Worm (Caenorhabditis elegans) whole organism, young adult: Measurements from ENCODE around the gene F29B9.1.

Experiments used
- B0261.1 ChIP-seq: sonication (generic microtip); optimal IDR thresholded peaks from 2 replicates; lab custom pipeline; 2016; ENCODE audit warnings: mild to moderate bottlenecking, missing genetic modification characterization, moderate library complexity, missing compliant biosample characterization
- C06A6.2 ChIP-seq: fragments of 200-800 bp; sonication (Bioruptor generic); conservative IDR thresholded peaks from 2 replicates; pipeline ENCODE4 v1.3.6; 2022; ENCODE audit warnings: missing genetic modification characterization, missing compliant biosample characterization
- F23B12.7 ChIP-seq: sonication (generic microtip); optimal IDR thresholded peaks from 2 replicates; lab custom pipeline; 2017; ENCODE audit warnings: missing genetic modification characterization, mild to moderate bottlenecking, missing compliant biosample characterization, antibody characterized with exemption, moderate library complexity; ENCODE audit not compliant: insufficient read depth
- F39B2.1 ChIP-seq: fragments of 200-800 bp; sonication (Bioruptor generic); IDR thresholded peaks from 2 replicates; pipeline ENCODE4 v1.3.6; 2022; ENCODE audit warnings: missing genetic modification reagents, missing genetic modification characterization, missing compliant biosample characterization
- F49E8.2 ChIP-seq: sonication (generic microtip); optimal IDR thresholded peaks from 3 replicates; lab custom pipeline; 2017; ENCODE audit warnings: missing genetic modification characterization, mild to moderate bottlenecking, missing compliant biosample characterization, antibody characterized with exemption, moderate library complexity; ENCODE audit not compliant: insufficient read depth
- F52B5.7 ChIP-seq: sonication (generic microtip); optimal IDR thresholded peaks from 2 replicates; lab custom pipeline; 2016; ENCODE audit warnings: mild to moderate bottlenecking, missing genetic modification characterization, missing compliant biosample characterization
- K12H6.12 ChIP-seq: fragments of 200-800 bp; sonication (Bioruptor generic); optimal IDR thresholded peaks from 2 replicates; lab custom pipeline; 2018; ENCODE audit warnings: mild to moderate bottlenecking, missing genetic modification characterization, missing compliant biosample characterization
- Y53G8AR.9 ChIP-seq: fragments of 200-800 bp; sonication (Bioruptor generic); conservative IDR thresholded peaks from 2 replicates; pipeline ENCODE4 v1.3.6; 2022; ENCODE audit warnings: missing genetic modification reagents, missing genetic modification characterization, missing compliant biosample characterization
- Y67H2A.10 ChIP-seq: fragments of 200-800 bp; sonication (Bioruptor generic); conservative IDR thresholded peaks from 2 replicates; pipeline ENCODE4 v1.3.6; 2022; ENCODE audit warnings: missing genetic modification reagents, missing genetic modification characterization, missing compliant biosample characterization
- Y79H2A.3 ChIP-seq: fragments of 200-800 bp; sonication (Bioruptor generic); conservative IDR thresholded peaks from 2 replicates; pipeline ENCODE4 v1.3.6; 2022; ENCODE audit warnings: missing genetic modification reagents, missing genetic modification characterization, missing compliant biosample characterization
- akir-1 ChIP-seq: fragments of 200-800 bp; sonication (Bioruptor generic); optimal IDR thresholded peaks from 2 replicates; lab custom pipeline; 2018; ENCODE audit warnings: mild to moderate bottlenecking, missing genetic modification characterization, moderate library complexity, missing compliant biosample characterization
- aptf-2 ChIP-seq: fragments of 200-800 bp; sonication (Bioruptor generic); conservative IDR thresholded peaks from 2 replicates; pipeline ENCODE4 v1.3.6; 2022; ENCODE audit warnings: missing genetic modification reagents, missing genetic modification characterization, missing compliant biosample characterization
- aptf-3 ChIP-seq: fragments of 200-800 bp; sonication (Bioruptor generic); IDR thresholded peaks from 2 replicates; pipeline ENCODE4 v1.3.6; 2022; ENCODE audit warnings: missing genetic modification characterization, missing compliant biosample characterization
- attf-6 ChIP-seq: fragments of 200-800 bp; sonication (Bioruptor generic); IDR thresholded peaks from 2 replicates; pipeline ENCODE4 v1.3.6; 2022; ENCODE audit warnings: missing genetic modification reagents, missing genetic modification characterization, missing compliant biosample characterization
- cebp-2 ChIP-seq: fragments of 200-800 bp; sonication (Bioruptor generic); IDR thresholded peaks from 2 replicates; pipeline ENCODE4 v1.3.6; 2022; ENCODE audit warnings: missing genetic modification characterization, missing compliant biosample characterization
- ceh-100 ChIP-seq: fragments of 200-800 bp; sonication (Bioruptor generic); IDR thresholded peaks from 2 replicates; pipeline ENCODE4 v1.3.6; 2022; ENCODE audit warnings: missing genetic modification reagents, missing genetic modification characterization, missing compliant biosample characterization
- ceh-58 ChIP-seq: fragments of 200-800 bp; sonication (Bioruptor generic); IDR thresholded peaks from 2 replicates; pipeline ENCODE4 v1.3.6; 2022; ENCODE audit warnings: missing genetic modification characterization, missing compliant biosample characterization
- dpl-1 ChIP-seq: fragments of 150-350 bp; optimal IDR thresholded peaks from 2 replicates; lab custom pipeline; 2014; ENCODE audit warnings: missing biosample characterization, missing genetic modification reagents, missing genetic modification characterization
- egrh-3 ChIP-seq: fragments of 200-800 bp; sonication (Bioruptor generic); IDR thresholded peaks from 2 replicates; pipeline ENCODE4 v1.3.6; 2022; ENCODE audit warnings: missing genetic modification reagents, missing genetic modification characterization, missing compliant biosample characterization
- ekl-4 ChIP-seq: fragments of 200-800 bp; sonication (Bioruptor generic); IDR thresholded peaks from 2 replicates; pipeline ENCODE4 v1.3.6; 2022; ENCODE audit warnings: missing genetic modification reagents, missing genetic modification characterization, missing compliant biosample characterization
- lin-40 ChIP-seq: sonication (generic microtip); optimal IDR thresholded peaks from 2 replicates; lab custom pipeline; 2016; ENCODE audit warnings: missing genetic modification characterization, mild to moderate bottlenecking, missing compliant biosample characterization, missing genotype, missing genetic modification reagents
- lin-54 ChIP-seq: fragments of 200-800 bp; sonication (Bioruptor generic); optimal IDR thresholded peaks from 2 replicates; lab custom pipeline; 2018; ENCODE audit warnings: mild to moderate bottlenecking, missing genetic modification characterization, missing compliant biosample characterization
- lsl-1 ChIP-seq: fragments of 200-800 bp; sonication (Bioruptor generic); optimal IDR thresholded peaks from 2 replicates; lab custom pipeline; 2018; ENCODE audit warnings: mild to moderate bottlenecking, missing genetic modification characterization, moderate library complexity, missing compliant biosample characterization
- lsy-27 ChIP-seq: sonication (generic microtip); optimal IDR thresholded peaks from 2 replicates; lab custom pipeline; 2017; ENCODE audit warnings: missing genetic modification characterization, mild to moderate bottlenecking, missing compliant biosample characterization, antibody characterized with exemption, missing genotype, borderline replicate concordance; ENCODE audit not compliant: insufficient read depth
- madf-3 ChIP-seq: fragments of 200-800 bp; sonication (Bioruptor generic); IDR thresholded peaks from 2 replicates; pipeline ENCODE4 v1.3.6; 2022; ENCODE audit warnings: missing genetic modification reagents, missing genetic modification characterization, missing compliant biosample characterization
- madf-6 ChIP-seq: fragments of 200-800 bp; sonication (Bioruptor generic); IDR thresholded peaks from 2 replicates; pipeline ENCODE4 v1.3.6; 2022; ENCODE audit warnings: missing genetic modification reagents, missing genetic modification characterization, missing compliant biosample characterization
- mxl-1 ChIP-seq: sonication (generic microtip); optimal IDR thresholded peaks from 2 replicates; lab custom pipeline; 2016; ENCODE audit warnings: missing genetic modification characterization, missing compliant biosample characterization
- nfyb-1 ChIP-seq: fragments of 200-800 bp; sonication (Bioruptor generic); IDR thresholded peaks from 2 replicates; pipeline ENCODE4 v1.3.6; 2022; ENCODE audit warnings: missing genetic modification reagents, missing genetic modification characterization, missing compliant biosample characterization
- nhr-27 ChIP-seq: fragments of 200-800 bp; sonication (Bioruptor generic); optimal IDR thresholded peaks from 2 replicates; lab custom pipeline; 2018; ENCODE audit warnings: mild to moderate bottlenecking, missing genetic modification characterization, moderate library complexity, missing compliant biosample characterization
- nhr-80 ChIP-seq: sonication (generic microtip); optimal IDR thresholded peaks from 2 replicates; lab custom pipeline; 2016; ENCODE audit warnings: missing genetic modification characterization, missing compliant biosample characterization
- pbrm-1 ChIP-seq: fragments of 200-800 bp; sonication (Bioruptor generic); IDR thresholded peaks from 2 replicates; pipeline ENCODE4 v1.3.6; 2022; ENCODE audit warnings: missing genetic modification reagents, missing genetic modification characterization, missing compliant biosample characterization
- pha-4 ChIP-seq: fragments of 150-350 bp; sonication (generic microtip); optimal IDR thresholded peaks from 2 replicates; lab custom pipeline; 2014; ENCODE audit warnings: missing biosample characterization, missing genetic modification reagents, missing genetic modification characterization
- rcor-1 ChIP-seq: fragments of 200-800 bp; sonication (Bioruptor generic); IDR thresholded peaks from 2 replicates; pipeline ENCODE4 v1.3.6; 2022; ENCODE audit warnings: missing genetic modification reagents, missing genetic modification characterization, missing compliant biosample characterization
- repo-1 ChIP-seq: sonication (generic microtip); optimal IDR thresholded peaks from 2 replicates; lab custom pipeline; 2017; ENCODE audit warnings: mild to moderate bottlenecking, missing genetic modification characterization, missing compliant biosample characterization
- rpc-1 ChIP-seq, 2 experiments: fragments of 150-350 bp in 1 of 2; sonication (generic microtip) in 1 of 2; optimal IDR thresholded peaks; 2 replicates each; lab custom pipeline; 2014 to 2018; ENCODE audit warnings: missing biosample characterization in 1 of 2, missing genetic modification characterization in 1 of 2, missing genetic modification reagents in 1 of 2, missing genotype in 1 of 2
- sea-2 ChIP-seq: fragments of 200-800 bp; sonication (Bioruptor generic); IDR thresholded peaks from 2 replicates; pipeline ENCODE4 v1.3.6; 2022; ENCODE audit warnings: missing genetic modification characterization, missing compliant biosample characterization
- snpc-4 ChIP-seq, 5 experiments: fragments of 150-350 bp in 1 of 5; sonication (generic microtip) in 4 of 5; optimal IDR thresholded peaks; 2 replicates each; lab custom pipeline; 2014 to 2018; ENCODE audit warnings: missing genetic modification characterization in 5 of 5, missing biosample characterization in 3 of 5, antibody characterized with exemption in 2 of 5, mild to moderate bottlenecking in 2 of 5, missing compliant biosample characterization in 2 of 5, missing genotype in 2 of 5, moderate library complexity in 2 of 5, missing genetic modification reagents in 1 of 5
- somi-1 ChIP-seq: fragments of 200-800 bp; sonication (Bioruptor generic); optimal IDR thresholded peaks from 2 replicates; lab custom pipeline; 2018; ENCODE audit warnings: mild to moderate bottlenecking, missing genetic modification characterization, missing compliant biosample characterization
- tbx-9 ChIP-seq: sonication (generic microtip); optimal IDR thresholded peaks from 2 replicates; lab custom pipeline; 2016; ENCODE audit warnings: borderline replicate concordance, missing genetic modification characterization, inconsistent platforms, missing compliant biosample characterization
- unc-130 ChIP-seq: sonication (generic microtip); optimal IDR thresholded peaks from 2 replicates; lab custom pipeline; 2016; ENCODE audit warnings: missing genetic modification reagents, missing genetic modification characterization, missing compliant biosample characterization
- ztf-18 ChIP-seq: sonication (generic microtip); optimal IDR thresholded peaks from 2 replicates; lab custom pipeline; 2016; ENCODE audit warnings: missing genotype, mild to moderate bottlenecking, missing genetic modification characterization, missing compliant biosample characterization
- ztf-25 ChIP-seq: fragments of 200-800 bp; sonication (Bioruptor generic); IDR thresholded peaks from 2 replicates; pipeline ENCODE4 v1.3.6; 2022; ENCODE audit warnings: missing genetic modification reagents, missing genetic modification characterization, missing compliant biosample characterization

The F29B9.1 gene

ce11 chrIV:4650624-4651094 is 14.5 kb upstream of the F29B9.1 start, which contains the start of gene ubc-9 (continued):
- TF ChIP-seq lin-54 (peak; percentile 91), ztf-25 (GFP tag; lab: Robert Waterston, UW) (no peak), B0261.1 (tag; lab: Kevin White, UChicago) (no peak), somi-1 (GFP tag; lab: Kevin White, UChicago) (no peak), F49E8.2 (peak; percentile 52), F39B2.1 (GFP tag; lab: Robert Waterston, UW) (no peak), F23B12.7 (tag; lab: Kevin White, UChicago) (peak; percentile 50), unc-130 (GFP tag; lab: Kevin White, UChicago) (peak; percentile 58), nhr-80 (tag; lab: Kevin White, UChicago) (peak; percentile 46), mxl-1 (tag; lab: Kevin White, UChicago) (no peak), K12H6.12 (tag; lab: Kevin White, UChicago) (peak; percentile 54), C06A6.2 (GFP tag; lab: Robert Waterston, UW) (0 out of 2 replicates have a peak, but pooled peaks have one; percentile 28), ceh-100 (GFP tag; lab: Robert Waterston, UW) (peak; percentile 85), lin-40 (tag; lab: Kevin White, UChicago) (peak; percentile 57), ekl-4 (GFP tag; lab: Robert Waterston, UW) (peak; percentile 89), aptf-2 (GFP tag; lab: Robert Waterston, UW) (no peak), pha-4 (tag; lab: Kevin White, UChicago) (no peak), akir-1 (GFP tag; lab: Kevin White, UChicago) (no peak), cebp-2 (GFP tag; lab: Robert Waterston, UW) (no peak), Y53G8AR.9 (peak; percentile 80), dpl-1 (GFP tag; lab: Kevin White, UChicago) (peak; percentile 84), Y79H2A.3 (no peak), madf-3 (GFP tag; lab: Robert Waterston, UW) (peak; percentile 89), attf-6 (peak; percentile 53; the same call in 1 of the 2 replicates), sea-2 (GFP tag; lab: Robert Waterston, UW) (no peak), Y67H2A.10 (GFP tag; lab: Robert Waterston, UW) (peak; percentile 70), lsl-1 (GFP tag; lab: Kevin White, UChicago) (peak; percentile 82), ceh-58 (GFP tag; lab: Robert Waterston, UW) (no peak), repo-1 (tag; lab: Kevin White, UChicago) (peak; percentile 3), pbrm-1 (GFP tag; lab: Robert Waterston, UW) (peak; percentile 87), lsy-27 (peak; percentile 75), egrh-3 (GFP tag; lab: Robert Waterston, UW) (peak; percentile 65; the same call in 1 of the 2 replicates), madf-6 (GFP tag; lab: Robert Waterston, UW) (peak; percentile 97), nfyb-1 (GFP tag; lab: Robert Waterston, UW) (peak; percentile 80), nhr-27 (no peak), aptf-3 (GFP tag; lab: Robert Waterston, UW) (no peak), snpc-4 (GFP tag; optimal IDR thresholded peaks at IDR 0.05; lab: Kevin White, UChicago) (peak; percentile 25), snpc-4 (tag; optimal IDR thresholded peaks at IDR 0.05; lab: Kevin White, UChicago) (peak; percentile 49 to 78 (median 67)), rcor-1 (peak; percentile 86), tbx-9 (tag; lab: Kevin White, UChicago) (no peak), rpc-1 (optimal IDR thresholded peaks at IDR 0.05; lab: Kevin White, UChicago) (peak; percentile 15), rpc-1 (tag; optimal IDR thresholded peaks at IDR 0.05; lab: Kevin White, UChicago) (no peak), F52B5.7 (tag; lab: Kevin White, UChicago) (no peak), ztf-18 (tag; lab: Kevin White, UChicago) (peak; percentile 67)
